Fruit fly (Drosophila melanogaster) whole organism, embryonic: Measurements from ENCODE around the gene CG10317.

ENCODE experiments used
- Aef1 ChIP-seq: fragments of 200-800 bp; sonication (Bioruptor generic); IDR thresholded peaks from 3 replicates; pipeline ENCODE4 v1.3.6; 2022; ENCODE audit warnings: missing biosample characterization, missing genetic modification characterization
- CG1024 ChIP-seq: fragments of 200-800 bp; sonication (Bioruptor generic); IDR thresholded peaks from 2 replicates; pipeline ENCODE4 v1.3.6; 2022; ENCODE audit warnings: missing biosample characterization, missing genetic modification characterization
- CG10267 ChIP-seq: fragments of 200-800 bp; sonication (Bioruptor generic); optimal IDR thresholded peaks from 2 replicates; lab custom pipeline; 2018; ENCODE audit warnings: missing biosample characterization, mild to moderate bottlenecking, missing genetic modification characterization, moderate library complexity
- CG10274 ChIP-seq: fragments of 200-800 bp; sonication (Bioruptor generic); optimal IDR thresholded peaks from 3 replicates; lab custom pipeline; 2017; ENCODE audit warnings: missing biosample characterization, mild to moderate bottlenecking, missing genetic modification characterization
- CG10321 ChIP-seq: fragments of 200-800 bp; sonication (Bioruptor generic); IDR thresholded peaks from 2 replicates; pipeline ENCODE4 v1.3.6; 2022; ENCODE audit warnings: missing biosample characterization, missing genetic modification characterization
- CG11695 ChIP-seq: fragments of 200-800 bp; sonication (Bioruptor generic); IDR thresholded peaks from 3 replicates; pipeline ENCODE4 v1.3.6; 2022; ENCODE audit warnings: missing biosample characterization, missing genetic modification characterization
- CG11696 ChIP-seq: fragments of 200-800 bp; sonication (Bioruptor generic); IDR thresholded peaks from 2 replicates; pipeline ENCODE4 v1.3.6; 2022; ENCODE audit warnings: missing biosample characterization, missing genetic modification characterization
- CG15269 ChIP-seq: fragments of 200-800 bp; sonication (Bioruptor generic); optimal IDR thresholded peaks from 2 replicates; lab custom pipeline; 2018; ENCODE audit warnings: missing biosample characterization, mild to moderate bottlenecking, missing genetic modification characterization, moderate library complexity
- CG17359 ChIP-seq: fragments of 200-800 bp; sonication (Bioruptor generic); optimal IDR thresholded peaks from 3 replicates; lab custom pipeline; 2018; ENCODE audit warnings: missing biosample characterization, mild to moderate bottlenecking, missing genetic modification characterization, moderate library complexity
- CG17912 ChIP-seq: fragments of 200-800 bp; sonication (Bioruptor generic); optimal IDR thresholded peaks from 2 replicates; lab custom pipeline; 2018; ENCODE audit warnings: missing biosample characterization, mild to moderate bottlenecking, missing genetic modification characterization
- CG2202 ChIP-seq: fragments of 200-800 bp; sonication (Bioruptor generic); optimal IDR thresholded peaks from 2 replicates; lab custom pipeline; 2018; ENCODE audit warnings: missing biosample characterization, mild to moderate bottlenecking, missing genetic modification characterization
- CG31365 ChIP-seq: fragments of 200-800 bp; sonication (Bioruptor generic); optimal IDR thresholded peaks from 2 replicates; lab custom pipeline; 2018; ENCODE audit warnings: missing biosample characterization, mild to moderate bottlenecking, missing genetic modification characterization
- CG34224 ChIP-seq: fragments of 200-800 bp; sonication (Bioruptor generic); IDR thresholded peaks from 3 replicates; pipeline ENCODE4 v1.3.6; 2022; ENCODE audit warnings: missing biosample characterization, missing genetic modification characterization; ENCODE audit not compliant: partially characterized antibody
- CG42726 ChIP-seq: fragments of 200-800 bp; sonication (Bioruptor generic); IDR thresholded peaks from 2 replicates; pipeline ENCODE4 v1.3.6; 2022; ENCODE audit warnings: missing biosample characterization, missing genetic modification characterization; ENCODE audit not compliant: partially characterized antibody
- CG4282 ChIP-seq: fragments of 200-800 bp; sonication (Bioruptor generic); optimal IDR thresholded peaks from 2 replicates; lab custom pipeline; 2016; ENCODE audit warnings: missing biosample characterization, missing genetic modification characterization
- CG4404 ChIP-seq: fragments of 200-800 bp; sonication (Bioruptor generic); IDR thresholded peaks from 2 replicates; pipeline ENCODE4 v1.3.6; 2022; ENCODE audit warnings: missing biosample characterization, missing genetic modification characterization
- CG7556 ChIP-seq: fragments of 200-800 bp; sonication (Bioruptor generic); optimal IDR thresholded peaks from 2 replicates; lab custom pipeline; 2017; ENCODE audit warnings: missing biosample characterization, mild to moderate bottlenecking, missing genetic modification characterization
- CG8388 ChIP-seq: fragments of 200-800 bp; sonication (Bioruptor generic); optimal IDR thresholded peaks from 2 replicates; lab custom pipeline; 2019; ENCODE audit warnings: missing biosample characterization, mild to moderate bottlenecking, missing genetic modification characterization, moderate library complexity
- CG8924 ChIP-seq: fragments of 200-800 bp; optimal IDR thresholded peaks from 3 replicates; lab custom pipeline; 2019; ENCODE audit warnings: missing biosample characterization, mild to moderate bottlenecking, missing genetic modification characterization, moderate library complexity
- CG9817 ChIP-seq: fragments of 200-800 bp; sonication (Bioruptor generic); optimal IDR thresholded peaks from 2 replicates; lab custom pipeline; 2018; ENCODE audit warnings: missing biosample characterization, mild to moderate bottlenecking, missing genetic modification characterization, moderate library complexity
- Gug ChIP-seq: fragments of 200-800 bp; sonication (Bioruptor generic); IDR thresholded peaks from 4 replicates; pipeline ENCODE4 v1.3.6; 2022; ENCODE audit warnings: missing biosample characterization, missing genetic modification characterization
- HmgD ChIP-seq: fragments of 200-800 bp; sonication (Bioruptor generic); optimal IDR thresholded peaks from 3 replicates; lab custom pipeline; 2016; ENCODE audit warnings: missing biosample characterization, missing genetic modification characterization
- Hmr ChIP-seq: fragments of 200-800 bp; sonication (Bioruptor generic); optimal IDR thresholded peaks from 3 replicates; lab custom pipeline; 2017; ENCODE audit warnings: mild to moderate bottlenecking, missing biosample characterization, missing genetic modification reagents, missing genetic modification characterization
- Kr ChIP-seq: fragments of 200-800 bp; sonication (Bioruptor generic); optimal IDR thresholded peaks from 2 replicates; lab custom pipeline; 2017; ENCODE audit warnings: missing biosample characterization, mild to moderate bottlenecking, missing genetic modification characterization
- MTF-1 ChIP-seq: fragments of 200-800 bp; sonication (Bioruptor generic); optimal IDR thresholded peaks from 2 replicates; lab custom pipeline; 2018; ENCODE audit warnings: missing biosample characterization, mild to moderate bottlenecking, missing genetic modification characterization, borderline replicate concordance
- NK7.1 ChIP-seq: fragments of 200-800 bp; sonication (Bioruptor generic); optimal IDR thresholded peaks from 3 replicates; lab custom pipeline; 2016; ENCODE audit warnings: missing biosample characterization, missing genetic modification characterization
- Neu2 ChIP-seq: fragments of 200-800 bp; sonication (Bioruptor generic); optimal IDR thresholded peaks from 3 replicates; lab custom pipeline; 2016; ENCODE audit warnings: missing biosample characterization, missing genetic modification characterization, borderline replicate concordance
- Nf-YA ChIP-seq: fragments of 200-800 bp; sonication (Bioruptor generic); IDR thresholded peaks from 2 replicates; pipeline ENCODE4 v1.3.6; 2022; ENCODE audit warnings: missing biosample characterization, missing genetic modification characterization
- Oaz ChIP-seq: fragments of 200-800 bp; sonication (Bioruptor generic); IDR thresholded peaks from 2 replicates; pipeline ENCODE4 v1.3.6; 2022; ENCODE audit warnings: missing biosample characterization, missing genetic modification characterization
- Spps ChIP-seq: fragments of 200-800 bp; sonication (Bioruptor generic); optimal IDR thresholded peaks from 2 replicates; lab custom pipeline; 2018; ENCODE audit warnings: missing biosample characterization, mild to moderate bottlenecking, missing genetic modification characterization
- Sry-β ChIP-seq: fragments of 200-800 bp; sonication (Bioruptor generic); optimal IDR thresholded peaks from 2 replicates; lab custom pipeline; 2018; ENCODE audit warnings: missing biosample characterization, mild to moderate bottlenecking, missing genetic modification characterization, moderate library complexity
- ase ChIP-seq: fragments of 200-800 bp; sonication (Bioruptor generic); IDR thresholded peaks from 3 replicates; pipeline ENCODE4 v1.3.6; 2022; ENCODE audit warnings: missing biosample characterization, missing genetic modification characterization
- bcd ChIP-seq: fragments of 200-800 bp; sonication (Bioruptor generic); optimal IDR thresholded peaks from 2 replicates; lab custom pipeline; 2017; ENCODE audit warnings: missing biosample characterization, mild to moderate bottlenecking, missing genetic modification characterization
- bowl ChIP-seq: fragments of 200-800 bp; sonication (Bioruptor generic); IDR thresholded peaks from 2 replicates; pipeline ENCODE4 v1.3.6; 2022; ENCODE audit warnings: missing biosample characterization, missing genetic modification characterization
- bsh ChIP-seq, 2 experiments: fragments of 200-800 bp; sonication (Bioruptor generic); optimal IDR thresholded peaks; 2 replicates each; lab custom pipeline; 2017 to 2018; ENCODE audit warnings: mild to moderate bottlenecking in 2 of 2, missing biosample characterization in 2 of 2, missing genetic modification characterization in 2 of 2, moderate library complexity in 1 of 2
- corto ChIP-seq: fragments of 200-800 bp; sonication (Bioruptor generic); optimal IDR thresholded peaks from 2 replicates; lab custom pipeline; 2016; ENCODE audit warnings: missing biosample characterization, mild to moderate bottlenecking, missing genetic modification characterization, moderate library complexity
- da ChIP-seq: fragments of 200-800 bp; sonication (Bioruptor generic); optimal IDR thresholded peaks from 2 replicates; lab custom pipeline; 2016; ENCODE audit warnings: missing biosample characterization, missing genetic modification characterization
- esg ChIP-seq: fragments of 200-800 bp; sonication (Bioruptor generic); conservative IDR thresholded peaks from 2 replicates; pipeline ENCODE4 v1.3.6; 2022; ENCODE audit warnings: missing biosample characterization, missing genetic modification characterization
- gfzf ChIP-seq: fragments of 200-800 bp; sonication (Bioruptor generic); optimal IDR thresholded peaks from 2 replicates; lab custom pipeline; 2016; ENCODE audit warnings: missing biosample characterization, mild to moderate bottlenecking, missing genetic modification characterization, moderate library complexity
- maf-S ChIP-seq: fragments of 200-800 bp; sonication (Bioruptor generic); optimal IDR thresholded peaks from 2 replicates; lab custom pipeline; 2016; ENCODE audit warnings: missing biosample characterization, missing genetic modification characterization
- mld ChIP-seq: fragments of 200-800 bp; sonication (Bioruptor generic); IDR thresholded peaks from 3 replicates; pipeline ENCODE4 v1.3.6; 2022; ENCODE audit warnings: missing biosample characterization, missing genetic modification characterization; ENCODE audit not compliant: partially characterized antibody
- onecut ChIP-seq: fragments of 200-800 bp; sonication (Bioruptor generic); IDR thresholded peaks from 2 replicates; pipeline ENCODE4 v1.3.6; 2022; ENCODE audit warnings: missing biosample characterization, missing genetic modification characterization
- pb ChIP-seq: fragments of 200-800 bp; sonication (Bioruptor generic); optimal IDR thresholded peaks from 3 replicates; lab custom pipeline; 2016; ENCODE audit warnings: missing biosample characterization, missing genetic modification characterization
- phol ChIP-seq: fragments of 200-800 bp; sonication (Bioruptor generic); optimal IDR thresholded peaks from 3 replicates; lab custom pipeline; 2018; ENCODE audit warnings: missing biosample characterization, mild to moderate bottlenecking, missing genetic modification characterization, moderate library complexity
- ro ChIP-seq: fragments of 200-800 bp; sonication (Bioruptor generic); IDR thresholded peaks from 2 replicates; pipeline ENCODE4 v1.3.6; 2022; ENCODE audit warnings: missing biosample characterization, missing genetic modification characterization
- schlank ChIP-seq: fragments of 200-800 bp; sonication (Bioruptor generic); optimal IDR thresholded peaks from 2 replicates; lab custom pipeline; 2018; ENCODE audit warnings: missing biosample characterization, mild to moderate bottlenecking, missing genetic modification characterization
- slbo ChIP-seq: fragments of 200-800 bp; sonication (Bioruptor generic); IDR thresholded peaks from 2 replicates; pipeline ENCODE4 v1.3.6; 2022; ENCODE audit warnings: missing biosample characterization, missing genetic modification characterization
- slp2 ChIP-seq: fragments of 200-800 bp; sonication (Bioruptor generic); optimal IDR thresholded peaks from 2 replicates; lab custom pipeline; 2016; ENCODE audit warnings: missing biosample characterization, missing genetic modification characterization
- sna ChIP-seq: fragments of 200-800 bp; sonication (Bioruptor generic); IDR thresholded peaks from 2 replicates; pipeline ENCODE4 v1.3.6; 2022; ENCODE audit warnings: missing biosample characterization, missing genetic modification characterization; ENCODE audit not compliant: partially characterized antibody
- sqz ChIP-seq: fragments of 200-800 bp; sonication (Bioruptor generic); optimal IDR thresholded peaks from 3 replicates; lab custom pipeline; 2018; ENCODE audit warnings: missing biosample characterization, mild to moderate bottlenecking, missing genetic modification characterization
- usp ChIP-seq: fragments of >200 bp; optimal IDR thresholded peaks from 2 replicates; lab custom pipeline; 2017; ENCODE audit warnings: missing biosample characterization, missing genetic modification characterization

CG10317 gene

dm6 chr3R:16337053-16337385 is 33.3 kb downstream of the CG10317 start (continued):
- peak; percentile 56 to 74 for TF ChIP-seq bsh (GFP tag; optimal IDR thresholded peaks at IDR 0.05; lab: Kevin White, UChicago)
- TF ChIP-seq CG34224 (GFP tag; lab: Robert Waterston, UW) = no peak
- no peak for TF ChIP-seq da (GFP tag; lab: Kevin White, UChicago)
- TF ChIP-seq Kr (GFP tag; lab: Kevin White, UChicago) = peak; percentile 76
- peak; percentile 3 for TF ChIP-seq pb
- TF ChIP-seq bowl (GFP tag; lab: Robert Waterston, UW) = no peak
- no peak for TF ChIP-seq Oaz (GFP tag; lab: Robert Waterston, UW)
- peak; percentile 78 for TF ChIP-seq Spps (tag; lab: Kevin White, UChicago)
- no peak; the same call in 1 of the 2 replicates for TF ChIP-seq CG1024 (GFP tag; lab: Robert Waterston, UW)
- TF ChIP-seq HmgD (GFP tag; lab: Kevin White, UChicago) = peak; percentile 20
- no peak for TF ChIP-seq sqz (GFP tag; lab: Kevin White, UChicago)
- TF ChIP-seq esg (GFP tag; lab: Robert Waterston, UW) = peak; percentile 45
- no peak for TF ChIP-seq onecut (GFP tag; lab: Robert Waterston, UW)
- no peak for TF ChIP-seq CG42726 (GFP tag; lab: Robert Waterston, UW)
- no peak for TF ChIP-seq ase (GFP tag; lab: Robert Waterston, UW)
- no peak; the same call in 2 of the 3 replicates for TF ChIP-seq Aef1 (GFP tag; lab: Robert Waterston, UW)
- no peak for TF ChIP-seq Hmr
- TF ChIP-seq phol (tag; lab: Kevin White, UChicago) = peak; percentile 78
- TF ChIP-seq CG10321 (GFP tag; lab: Robert Waterston, UW) = no peak
- no peak for TF ChIP-seq CG7556 (GFP tag; lab: Kevin White, UChicago)
- TF ChIP-seq Neu2 (GFP tag; lab: Kevin White, UChicago) = peak; percentile 71
- no peak for TF ChIP-seq gfzf
- TF ChIP-seq CG9817 = no peak
- no peak for TF ChIP-seq schlank
- no peak for TF ChIP-seq CG4282
- TF ChIP-seq CG2202 (tag; lab: Kevin White, UChicago) = peak; percentile 74
- peak; percentile 23; the same call in 2 of the 4 replicates for TF ChIP-seq Gug
- peak; percentile 59 for TF ChIP-seq CG17359 (tag; lab: Kevin White, UChicago)
- no peak for TF ChIP-seq MTF-1 (GFP tag; lab: Kevin White, UChicago)
- no peak for TF ChIP-seq CG15269 (tag; lab: Kevin White, UChicago)
- peak; percentile 31 for TF ChIP-seq CG10274 (GFP tag; lab: Kevin White, UChicago)
- peak; percentile 26 for TF ChIP-seq slp2 (GFP tag; lab: Kevin White, UChicago)
- no peak for TF ChIP-seq CG31365
- TF ChIP-seq CG10267 (tag; lab: Kevin White, UChicago) = peak; percentile 78
- no peak for TF ChIP-seq mld (GFP tag; lab: Robert Waterston, UW)
- no peak for TF ChIP-seq ro (GFP tag; lab: Robert Waterston, UW)
- peak; percentile 14 for TF ChIP-seq bcd (GFP tag; lab: Kevin White, UChicago)
- no peak for TF ChIP-seq Sry-β (GFP tag; lab: Kevin White, UChicago)
- TF ChIP-seq maf-S (GFP tag; lab: Kevin White, UChicago) = no peak
- TF ChIP-seq corto (GFP tag; lab: Kevin White, UChicago) = no peak
- peak; percentile 87 for TF ChIP-seq CG4404 (GFP tag; lab: Robert Waterston, UW)
- no peak for TF ChIP-seq NK7.1
- peak; percentile 76 for TF ChIP-seq CG8924 (tag; lab: Kevin White, UChicago)
- TF ChIP-seq CG11695 (GFP tag; lab: Robert Waterston, UW) = no peak
- TF ChIP-seq slbo (GFP tag; lab: Robert Waterston, UW) = no peak
- TF ChIP-seq sna = no peak
- TF ChIP-seq CG17912 (GFP tag; lab: Kevin White, UChicago) = no peak
- TF ChIP-seq CG11696 (GFP tag; lab: Robert Waterston, UW) = 0 out of 2 replicates have a peak, but pooled peaks have one; percentile 35
- TF ChIP-seq usp (GFP tag; lab: Kevin White, UChicago) = no peak
- peak; percentile 60 for TF ChIP-seq CG8388 (GFP tag; lab: Kevin White, UChicago)
- TF ChIP-seq Nf-YA (GFP tag; lab: Robert Waterston, UW) = no peak
